Fruit fly (Drosophila melanogaster) whole organism, embryonic: ENCODE measurements around the gene CG11986.

Experiments
- Adf1 ChIP-seq: fragments of 200-800 bp; sonication (Bioruptor generic); IDR thresholded peaks from 2 replicates; pipeline ENCODE4 v1.3.6; 2022; ENCODE audit warnings: missing biosample characterization, missing genetic modification characterization
- Aef1 ChIP-seq: fragments of 200-800 bp; sonication (Bioruptor generic); IDR thresholded peaks from 3 replicates; pipeline ENCODE4 v1.3.6; 2022; ENCODE audit warnings: missing biosample characterization, missing genetic modification characterization
- B-H2 ChIP-seq: fragments of 200-800 bp; sonication (Bioruptor generic); optimal IDR thresholded peaks from 2 replicates; lab custom pipeline; 2018; ENCODE audit warnings: missing biosample characterization, mild to moderate bottlenecking, missing genetic modification characterization
- CG10543 ChIP-seq: fragments of 200-800 bp; sonication (Bioruptor generic); optimal IDR thresholded peaks from 3 replicates; lab custom pipeline; 2017; ENCODE audit warnings: missing biosample characterization, mild to moderate bottlenecking, missing genetic modification characterization, moderate library complexity
- CG10654 ChIP-seq: fragments of 200-800 bp; sonication (Bioruptor generic); optimal IDR thresholded peaks from 2 replicates; lab custom pipeline; 2016; ENCODE audit warnings: missing biosample characterization, missing genetic modification characterization
- CG12155 ChIP-seq: fragments of 200-800 bp; sonication (Bioruptor generic); optimal IDR thresholded peaks from 3 replicates; lab custom pipeline; 2016; ENCODE audit warnings: missing biosample characterization, missing genetic modification characterization
- CG12299 ChIP-seq: fragments of 200-800 bp; sonication (Bioruptor generic); optimal IDR thresholded peaks from 2 replicates; lab custom pipeline; 2018; ENCODE audit warnings: missing biosample characterization, mild to moderate bottlenecking, missing genetic modification characterization
- CG14710 ChIP-seq: fragments of 200-800 bp; sonication (Bioruptor generic); optimal IDR thresholded peaks from 3 replicates; lab custom pipeline; 2019; ENCODE audit warnings: missing biosample characterization, mild to moderate bottlenecking, missing genetic modification characterization, moderate library complexity
- CG14860 ChIP-seq: fragments of 200-800 bp; sonication (Bioruptor generic); IDR thresholded peaks from 3 replicates; pipeline ENCODE4 v1.3.6; 2022; ENCODE audit warnings: missing biosample characterization, missing genetic modification characterization; ENCODE audit not compliant: partially characterized antibody
- CG16863 ChIP-seq: fragments of 200-800 bp; sonication (Bioruptor generic); optimal IDR thresholded peaks from 3 replicates; lab custom pipeline; 2016; ENCODE audit warnings: missing biosample characterization, missing genetic modification characterization
- CG1792 ChIP-seq: fragments of 200-800 bp; sonication (Bioruptor generic); optimal IDR thresholded peaks from 2 replicates; lab custom pipeline; 2016; ENCODE audit warnings: missing biosample characterization, missing genetic modification characterization
- CG30403 ChIP-seq: fragments of 200-800 bp; sonication (Bioruptor generic); optimal IDR thresholded peaks from 3 replicates; lab custom pipeline; 2016; ENCODE audit warnings: missing biosample characterization, missing genetic modification characterization
- CG3281 ChIP-seq: fragments of 200-800 bp; sonication (Bioruptor generic); optimal IDR thresholded peaks from 3 replicates; lab custom pipeline; 2017; ENCODE audit warnings: missing biosample characterization, mild to moderate bottlenecking, missing genetic modification characterization
- CG33213 ChIP-seq: fragments of 200-800 bp; sonication (Bioruptor generic); optimal IDR thresholded peaks from 3 replicates; lab custom pipeline; 2016; ENCODE audit warnings: missing biosample characterization, missing genetic modification characterization
- CG8290 ChIP-seq, 3 experiments: fragments of 200-800 bp; sonication (Bioruptor generic); optimal IDR thresholded peaks; 2 replicates each; lab custom pipeline; 2016 to 2019; ENCODE audit warnings: missing biosample characterization in 3 of 3, missing genetic modification characterization in 3 of 3, mild to moderate bottlenecking in 2 of 3, moderate library complexity in 1 of 3
- CG9609 ChIP-seq: fragments of 200-800 bp; sonication (Bioruptor generic); optimal IDR thresholded peaks from 3 replicates; lab custom pipeline; 2016; ENCODE audit warnings: missing biosample characterization, missing genetic modification characterization
- CG9932 ChIP-seq: fragments of 200-800 bp; sonication (Bioruptor generic); IDR thresholded peaks from 2 replicates; pipeline ENCODE4 v1.3.6; 2022; ENCODE audit warnings: missing biosample characterization, missing genetic modification characterization
- D ChIP-seq, 2 experiments: fragments of 200-800 bp in 1 of 2; fragments of >200 bp in 1 of 2; sonication (Bioruptor generic) in 1 of 2; optimal IDR thresholded peaks; 2 replicates in 1 of 2; 3 replicates in 1 of 2; lab custom pipeline; 2017; ENCODE audit warnings: mild to moderate bottlenecking in 1 of 2, missing biosample characterization in 1 of 2, missing genetic modification characterization in 1 of 2, missing genetic modification reagents in 1 of 2
- D19A ChIP-seq: fragments of 200-800 bp; optimal IDR thresholded peaks from 3 replicates; lab custom pipeline; 2019; ENCODE audit warnings: missing biosample characterization, mild to moderate bottlenecking, missing genetic modification characterization, moderate library complexity
- Deaf1 ChIP-seq: fragments of 200-800 bp; optimal IDR thresholded peaks from 3 replicates; lab custom pipeline; 2019; ENCODE audit warnings: missing biosample characterization, mild to moderate bottlenecking, missing genetic modification characterization, moderate library complexity
- Ets65A ChIP-seq: fragments of 200-800 bp; sonication (Bioruptor generic); peaks from one replicate; lab custom pipeline; 2016; ENCODE audit warnings: missing biosample characterization, missing genetic modification characterization
- Hmr ChIP-seq: fragments of 200-800 bp; sonication (Bioruptor generic); optimal IDR thresholded peaks from 3 replicates; lab custom pipeline; 2017; ENCODE audit warnings: mild to moderate bottlenecking, missing biosample characterization, missing genetic modification reagents, missing genetic modification characterization
- Lim3 ChIP-seq: fragments of 200-800 bp; sonication (Bioruptor generic); IDR thresholded peaks from 2 replicates; pipeline ENCODE4 v1.3.6; 2022; ENCODE audit warnings: missing biosample characterization, missing genetic modification characterization
- MBD-R2 ChIP-seq: fragments of 200-800 bp; sonication (Bioruptor generic); IDR thresholded peaks from 2 replicates; pipeline ENCODE4 v1.3.6; 2022; ENCODE audit warnings: missing biosample characterization, missing genetic modification characterization
- Med ChIP-seq: fragments of 200-800 bp; sonication (Bioruptor generic); peaks from one replicate; lab custom pipeline; 2016; ENCODE audit warnings: missing biosample characterization, missing genetic modification characterization, mild to moderate bottlenecking, inconsistent platforms, moderate library complexity
- Meics ChIP-seq: fragments of 200-800 bp; sonication (Bioruptor generic); optimal IDR thresholded peaks from 2 replicates; lab custom pipeline; 2017; ENCODE audit warnings: missing biosample characterization, mild to moderate bottlenecking, missing genetic modification characterization
- NC2α ChIP-seq: fragments of 200-800 bp; sonication (Bioruptor generic); optimal IDR thresholded peaks from 2 replicates; lab custom pipeline; 2016; ENCODE audit warnings: missing biosample characterization, missing genetic modification characterization
- NFAT ChIP-seq: fragments of 200-800 bp; sonication (Bioruptor generic); IDR thresholded peaks from 2 replicates; pipeline ENCODE4 v1.3.6; 2022; ENCODE audit warnings: missing biosample characterization, missing genetic modification characterization
- Oli ChIP-seq: fragments of 200-800 bp; sonication (Bioruptor generic); optimal IDR thresholded peaks from 2 replicates; lab custom pipeline; 2018; ENCODE audit warnings: missing biosample characterization, mild to moderate bottlenecking, missing genetic modification characterization, moderate library complexity
- Spps ChIP-seq: fragments of 200-800 bp; sonication (Bioruptor generic); optimal IDR thresholded peaks from 2 replicates; lab custom pipeline; 2018; ENCODE audit warnings: missing biosample characterization, mild to moderate bottlenecking, missing genetic modification characterization
- TFAM ChIP-seq: fragments of 200-800 bp; sonication (Bioruptor generic); optimal IDR thresholded peaks from 2 replicates; lab custom pipeline; 2017; ENCODE audit warnings: missing biosample characterization, missing genetic modification characterization, inconsistent platforms
- Tbp ChIP-seq: fragments of >200 bp; optimal IDR thresholded peaks from 2 replicates; lab custom pipeline; 2018; ENCODE audit warnings: missing biosample characterization, missing genetic modification characterization
- YL-1 ChIP-seq: fragments of 200-800 bp; sonication (Bioruptor generic); optimal IDR thresholded peaks from 3 replicates; lab custom pipeline; 2017; ENCODE audit warnings: missing biosample characterization, mild to moderate bottlenecking, missing genetic modification characterization
- az2 ChIP-seq: fragments of 200-800 bp; sonication (Bioruptor generic); optimal IDR thresholded peaks from 3 replicates; lab custom pipeline; 2016; ENCODE audit warnings: missing biosample characterization, missing genetic modification characterization
- bsh ChIP-seq, 2 experiments: fragments of 200-800 bp; sonication (Bioruptor generic); optimal IDR thresholded peaks; 2 replicates each; lab custom pipeline; 2017 to 2018; ENCODE audit warnings: mild to moderate bottlenecking in 2 of 2, missing biosample characterization in 2 of 2, missing genetic modification characterization in 2 of 2, moderate library complexity in 1 of 2
- fu2 ChIP-seq: fragments of 200-800 bp; sonication (Bioruptor generic); optimal IDR thresholded peaks from 2 replicates; lab custom pipeline; 2016; ENCODE audit warnings: missing biosample characterization, missing genetic modification characterization
- grn ChIP-seq: fragments of 200-800 bp; sonication (Bioruptor generic); optimal IDR thresholded peaks from 3 replicates; lab custom pipeline; 2017; ENCODE audit warnings: missing biosample characterization, missing genetic modification characterization
- hbn ChIP-seq: fragments of 200-800 bp; sonication (Bioruptor generic); IDR thresholded peaks from 2 replicates; pipeline ENCODE4 v1.3.6; 2022; ENCODE audit warnings: missing biosample characterization, missing genetic modification characterization; ENCODE audit not compliant: partially characterized antibody
- insv ChIP-seq, 2 experiments: fragments of 200-800 bp; sonication (Bioruptor generic); optimal IDR thresholded peaks; 3 replicates each; lab custom pipeline; 2016 to 2018; ENCODE audit warnings: missing biosample characterization in 2 of 2, missing genetic modification characterization in 2 of 2
- jing ChIP-seq: fragments of 200-800 bp; sonication (Bioruptor generic); optimal IDR thresholded peaks from 2 replicates; lab custom pipeline; 2018; ENCODE audit warnings: missing biosample characterization, mild to moderate bottlenecking, missing genetic modification characterization
- lola ChIP-seq, 3 experiments: fragments of >200 bp in 2 of 3; fragments of 200-800 bp in 1 of 3; sonication (Bioruptor generic) in 1 of 3; optimal IDR thresholded peaks; 2 replicates each; lab custom pipeline; 2017 to 2019; ENCODE audit warnings: missing biosample characterization in 3 of 3, missing genetic modification characterization in 3 of 3, mild to moderate bottlenecking in 1 of 3, moderate library complexity in 1 of 3
- maf-S ChIP-seq: fragments of 200-800 bp; sonication (Bioruptor generic); optimal IDR thresholded peaks from 2 replicates; lab custom pipeline; 2016; ENCODE audit warnings: missing biosample characterization, missing genetic modification characterization
- mirr ChIP-seq: fragments of 200-800 bp; sonication (Bioruptor generic); optimal IDR thresholded peaks from 3 replicates; lab custom pipeline; 2018; ENCODE audit warnings: missing biosample characterization, mild to moderate bottlenecking, missing genetic modification characterization
- nerfin-1 ChIP-seq: fragments of 200-800 bp; sonication (Bioruptor generic); optimal IDR thresholded peaks from 3 replicates; lab custom pipeline; 2019; ENCODE audit warnings: missing biosample characterization, mild to moderate bottlenecking, missing genetic modification characterization, moderate library complexity
- pzg ChIP-seq: fragments of 200-800 bp; sonication (Bioruptor generic); optimal IDR thresholded peaks from 3 replicates; lab custom pipeline; 2018; ENCODE audit warnings: missing biosample characterization, mild to moderate bottlenecking, missing genetic modification characterization, moderate library complexity
- ranshi ChIP-seq: fragments of 200-800 bp; sonication (Bioruptor generic); IDR thresholded peaks from 2 replicates; pipeline ENCODE4 v1.3.6; 2022; ENCODE audit warnings: missing biosample characterization, missing genetic modification characterization
- row ChIP-seq: fragments of 200-800 bp; sonication (Bioruptor generic); IDR thresholded peaks from 3 replicates; pipeline ENCODE4 v1.3.6; 2022; ENCODE audit warnings: missing biosample characterization, missing genetic modification characterization
- sens-2 ChIP-seq: fragments of 200-800 bp; sonication (Bioruptor generic); IDR thresholded peaks from 2 replicates; pipeline ENCODE4 v1.3.6; 2022; ENCODE audit warnings: missing biosample characterization, missing genetic modification characterization
- sqz ChIP-seq: fragments of 200-800 bp; sonication (Bioruptor generic); optimal IDR thresholded peaks from 3 replicates; lab custom pipeline; 2018; ENCODE audit warnings: missing biosample characterization, mild to moderate bottlenecking, missing genetic modification characterization
- z ChIP-seq: fragments of 200-800 bp; sonication (Bioruptor generic); IDR thresholded peaks from 3 replicates; pipeline ENCODE4 v1.3.6; 2022; ENCODE audit warnings: missing biosample characterization, missing genetic modification characterization

Gene CG11986

dm6 chr3R:9064874-9065273, 49.6 kb downstream of the CG11986 start, which contains the start of the genes beag and Ada:
beag (minus strand) TSS chr3R:9065078.
Ada (plus strand) TSS chr3R:9065183.
- peak; percentile 7 for TF ChIP-seq CG10654 (GFP tag; lab: Kevin White, UChicago)
- peak; percentile 73 for TF ChIP-seq pzg
- TF ChIP-seq CG9609 (GFP tag; lab: Kevin White, UChicago): peak; percentile 56
- no peak for TF ChIP-seq CG12299 (tag; lab: Kevin White, UChicago)
- no peak for TF ChIP-seq z (GFP tag; lab: Robert Waterston, UW)
- no peak for TF ChIP-seq NC2α
- peak; percentile 61 for TF ChIP-seq CG14710
- no peak for TF ChIP-seq grn (GFP tag; lab: Kevin White, UChicago)
- TF ChIP-seq CG14860: peak; percentile 34; the same call in 1 of the 3 replicates
- no peak for TF ChIP-seq Spps (tag; lab: Kevin White, UChicago)
- peak; percentile 38; the same call in 1 of the 3 replicates for TF ChIP-seq Aef1 (GFP tag; lab: Robert Waterston, UW)
- TF ChIP-seq nerfin-1 (tag; lab: Kevin White, UChicago): peak; percentile 34
- TF ChIP-seq CG12155: peak; percentile 41
- TF ChIP-seq CG33213 (GFP tag; lab: Kevin White, UChicago): no peak
- no peak for TF ChIP-seq D (optimal IDR thresholded peaks at IDR 0.05; lab: Kevin White, UChicago)
- no peak for TF ChIP-seq D (GFP tag; optimal IDR thresholded peaks at IDR 0.05; lab: Kevin White, UChicago)
- no peak for TF ChIP-seq sqz
- no peak; the same call in 1 of the 2 replicates for TF ChIP-seq NFAT (GFP tag; lab: Robert Waterston, UW)
- peak; percentile 5 for TF ChIP-seq CG1792 (GFP tag; lab: Kevin White, UChicago)
- peak; percentile 48 for TF ChIP-seq Meics (GFP tag; lab: Kevin White, UChicago)
- TF ChIP-seq mirr (GFP tag; lab: Kevin White, UChicago): no peak
- TF ChIP-seq az2 (GFP tag; lab: Kevin White, UChicago): peak; percentile 1
- peak; percentile 84 for TF ChIP-seq Med (GFP tag; lab: Kevin White, UChicago)
- TF ChIP-seq hbn (GFP tag; lab: Robert Waterston, UW): 0 out of 2 replicates have a peak, but pooled peaks have one; percentile 13
- TF ChIP-seq ranshi: no peak
- TF ChIP-seq TFAM (GFP tag; lab: Kevin White, UChicago): no peak
- TF ChIP-seq Ets65A (GFP tag; lab: Kevin White, UChicago): no peak
- peak; percentile 8 for TF ChIP-seq CG10543 (GFP tag; lab: Kevin White, UChicago)
- no peak for TF ChIP-seq Lim3 (GFP tag; lab: Robert Waterston, UW)
- TF ChIP-seq Tbp (GFP tag; lab: Kevin White, UChicago): no peak
- TF ChIP-seq D19A (tag; lab: Kevin White, UChicago): no peak
- no peak for TF ChIP-seq Oli
- peak in 1 of 2 experiments; percentile 38 for TF ChIP-seq bsh (GFP tag; optimal IDR thresholded peaks at IDR 0.05; lab: Kevin White, UChicago)
- TF ChIP-seq Deaf1 (tag; lab: Kevin White, UChicago): no peak
- TF ChIP-seq fu2 (GFP tag; lab: Kevin White, UChicago): peak; percentile 29
- no peak for TF ChIP-seq jing (GFP tag; lab: Kevin White, UChicago)
- TF ChIP-seq insv (GFP tag; optimal IDR thresholded peaks at IDR 0.05; lab: Kevin White, UChicago): no peak
- peak; percentile 62 for TF ChIP-seq CG30403 (GFP tag; lab: Kevin White, UChicago)
- peak; percentile 90 for TF ChIP-seq YL-1
- peak; percentile 83 for TF ChIP-seq CG3281
- no peak for TF ChIP-seq Adf1 (GFP tag; lab: Robert Waterston, UW)
- TF ChIP-seq MBD-R2: peak; percentile 98
- TF ChIP-seq CG16863 (GFP tag; lab: Kevin White, UChicago): no peak
- peak; percentile 60 for TF ChIP-seq B-H2
- peak; percentile 54 for TF ChIP-seq Hmr
- no peak for TF ChIP-seq maf-S (GFP tag; lab: Kevin White, UChicago)
- no peak for TF ChIP-seq CG8290 (GFP tag; optimal IDR thresholded peaks at IDR 0.05; lab: Kevin White, UChicago)
- TF ChIP-seq CG8290 (tag; optimal IDR thresholded peaks at IDR 0.05; lab: Kevin White, UChicago): peak in 1 of 2 experiments; percentile 80
- peak in 1 of 3 experiments; percentile 40 for TF ChIP-seq lola (GFP tag; optimal IDR thresholded peaks at IDR 0.05; lab: Kevin White, UChicago)
- TF ChIP-seq row: peak; percentile 87
- TF ChIP-seq CG9932 (GFP tag; lab: Robert Waterston, UW): peak; percentile 84
- TF ChIP-seq sens-2: no peak
